Worm (Caenorhabditis elegans): ENCODE measurements around the gene F32D8.2.

DNA sequence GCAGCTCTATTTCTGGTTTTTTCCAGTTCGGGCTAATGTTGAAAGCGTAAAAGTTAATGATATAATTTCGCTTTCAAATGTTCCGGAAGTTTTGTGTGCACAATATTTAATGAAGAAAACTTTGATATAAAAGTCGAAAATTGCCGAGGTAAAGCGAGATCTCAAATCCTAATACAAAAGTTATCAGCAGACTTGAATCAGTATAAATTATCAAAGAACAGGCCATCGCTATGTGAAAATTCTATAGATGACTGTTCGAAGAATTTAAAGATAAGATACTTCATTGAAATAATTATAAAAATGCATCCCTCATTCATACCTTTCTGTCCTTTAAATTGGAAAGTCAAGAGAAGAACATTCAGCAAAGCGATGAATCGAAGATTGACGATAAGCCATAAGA lies 36.7 kb upstream of the F32D8.2 start, which contains the start of gene C29A12.6:
- TF ChIP-seq him-1 (tag; optimal IDR thresholded peaks at IDR 0.05) (no peak), dao-5 (tag; optimal IDR thresholded peaks at IDR 0.05) (no peak), W03F9.2 (tag; optimal IDR thresholded peaks at IDR 0.05) (no peak)

Measured in whole organism, L4/young adult.